Fruit fly (Drosophila melanogaster): ENCODE measurements around the gene CG9265.

DNA sequence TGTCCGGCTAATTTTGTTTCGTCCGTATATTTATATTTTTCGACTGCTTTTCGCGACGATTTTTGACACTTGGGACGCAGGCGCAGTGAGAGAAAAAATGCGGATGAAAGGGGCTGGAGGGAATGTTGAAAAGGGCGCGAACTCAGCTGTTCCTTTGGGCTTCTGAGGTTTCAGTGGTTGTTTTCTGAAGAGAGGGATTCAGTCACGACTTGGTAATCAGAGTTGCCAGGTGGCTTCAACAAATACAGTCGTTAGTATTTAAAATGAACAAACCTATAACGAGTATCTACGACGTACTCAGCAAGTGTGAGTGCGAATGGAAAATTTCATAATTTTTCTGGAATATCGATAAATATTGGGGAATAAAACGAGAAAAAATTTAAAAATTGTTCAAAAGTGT lies at the start of gene CG9265:
- TF ChIP-seq EcR (GFP tag; optimal IDR thresholded peaks at IDR 0.05) (no peak), psq (optimal IDR thresholded peaks at IDR 0.05) (no peak), CG8478 (optimal IDR thresholded peaks at IDR 0.05) (no peak), Dll (optimal IDR thresholded peaks at IDR 0.05) (no peak), usp (GFP tag; optimal IDR thresholded peaks at IDR 0.05) (no peak)
